Worm (Caenorhabditis elegans) whole organism, midembryonic: Measurements from ENCODE around the gene col-150.

Experiments used
- T22C8.4 ChIP-seq: fragments of 200-800 bp; sonication (Bioruptor generic); IDR thresholded peaks from 2 replicates; pipeline ENCODE4 v1.3.6; 2022; ENCODE audit warnings: missing genetic modification characterization, missing compliant biosample characterization
- cog-1 ChIP-seq: sonication (generic microtip); optimal IDR thresholded peaks from 2 replicates; lab custom pipeline; 2016; ENCODE audit warnings: missing genetic modification characterization, missing compliant biosample characterization
- flt-1 ChIP-seq: fragments of 200-800 bp; sonication (Bioruptor generic); IDR thresholded peaks from 2 replicates; pipeline ENCODE4 v1.3.6; 2022; ENCODE audit warnings: missing genetic modification characterization, missing compliant biosample characterization
- klf-2 ChIP-seq: fragments of 200-800 bp; sonication (Bioruptor generic); conservative IDR thresholded peaks from 2 replicates; pipeline ENCODE4 v1.3.6; 2022; ENCODE audit warnings: missing genetic modification reagents, missing genetic modification characterization, missing compliant biosample characterization
- med-1 ChIP-seq: sonication (generic microtip); optimal IDR thresholded peaks from 2 replicates; lab custom pipeline; 2017; ENCODE audit warnings: missing genetic modification characterization, mild to moderate bottlenecking, missing compliant biosample characterization, antibody characterized with exemption, missing genetic modification reagents; ENCODE audit not compliant: insufficient read depth
- ref-1 ChIP-seq: fragments of 200-800 bp; sonication (Bioruptor generic); conservative IDR thresholded peaks from 2 replicates; pipeline ENCODE4 v1.3.6; 2022; ENCODE audit warnings: missing genetic modification reagents, missing genetic modification characterization, missing compliant biosample characterization
- tab-1 ChIP-seq: fragments of 200-800 bp; sonication (Bioruptor generic); IDR thresholded peaks from 2 replicates; pipeline ENCODE4 v1.3.6; 2022; ENCODE audit warnings: missing genetic modification characterization, missing compliant biosample characterization
- ztf-23 ChIP-seq: fragments of 200-800 bp; sonication (Bioruptor generic); IDR thresholded peaks from 2 replicates; pipeline ENCODE4 v1.3.6; 2022; ENCODE audit warnings: missing genetic modification reagents, missing genetic modification characterization, missing compliant biosample characterization
- ztf-29 ChIP-seq: fragments of 200-800 bp; sonication (Bioruptor generic); IDR thresholded peaks from 2 replicates; pipeline ENCODE4 v1.3.6; 2022; ENCODE audit warnings: missing genetic modification reagents, missing genetic modification characterization, missing compliant biosample characterization

Gene col-150

ce11 chrV:10246443-10246885 is 48.0 kb downstream of the col-150 start:
- no peak for TF ChIP-seq klf-2
- no peak for TF ChIP-seq T22C8.4 (GFP tag; lab: Robert Waterston, UW)
- TF ChIP-seq tab-1 = no peak
- no peak for TF ChIP-seq med-1 (GFP tag; lab: Kevin White, UChicago)
- no peak for TF ChIP-seq ref-1 (GFP tag; lab: Robert Waterston, UW)
- TF ChIP-seq ztf-29 (GFP tag; lab: Robert Waterston, UW) = no peak

- TF ChIP-seq klf-2 (no peak), cog-1 (no peak), flt-1 (GFP tag; lab: Robert Waterston, UW) (no peak), tab-1 (no peak), med-1 (GFP tag; lab: Kevin White, UChicago) (no peak), ztf-23 (GFP tag; lab: Robert Waterston, UW) (no peak), ref-1 (GFP tag; lab: Robert Waterston, UW) (no peak), T22C8.4 (GFP tag; lab: Robert Waterston, UW) (no peak), ztf-29 (GFP tag; lab: Robert Waterston, UW) (no peak)
Measured at ce11 chrV:10245615-10246014, 48.8 kb downstream of the col-150 start.

ce11 chrV:10244018-10244720 is 50.3 kb downstream of the col-150 start:
- TF ChIP-seq flt-1 (GFP tag; lab: Robert Waterston, UW) (no peak), ztf-23 (GFP tag; lab: Robert Waterston, UW) (no peak), ztf-29 (GFP tag; lab: Robert Waterston, UW) (no peak), ref-1 (GFP tag; lab: Robert Waterston, UW) (no peak), klf-2 (no peak), med-1 (GFP tag; lab: Kevin White, UChicago) (no peak), T22C8.4 (GFP tag; lab: Robert Waterston, UW) (no peak), tab-1 (no peak), cog-1 (no peak)
